Worm (Caenorhabditis elegans) whole organism, young adult: ENCODE measurements around the gene ZK105.11.

Experiments used
- B0019.2 ChIP-seq: fragments of 200-800 bp; sonication (Bioruptor generic); conservative IDR thresholded peaks from 2 replicates; pipeline ENCODE4 v1.3.6; 2022; ENCODE audit warnings: missing genetic modification reagents, missing genetic modification characterization, missing compliant biosample characterization
- C06A6.2 ChIP-seq: fragments of 200-800 bp; sonication (Bioruptor generic); conservative IDR thresholded peaks from 2 replicates; pipeline ENCODE4 v1.3.6; 2022; ENCODE audit warnings: missing genetic modification characterization, missing compliant biosample characterization
- F22D6.2 ChIP-seq: sonication (generic microtip); optimal IDR thresholded peaks from 2 replicates; lab custom pipeline; 2016; ENCODE audit warnings: mild to moderate bottlenecking, missing genetic modification characterization, missing compliant biosample characterization
- F37B4.10 ChIP-seq: fragments of 200-800 bp; sonication (Bioruptor generic); IDR thresholded peaks from 2 replicates; pipeline ENCODE4 v1.3.6; 2022; ENCODE audit warnings: missing genetic modification characterization, missing compliant biosample characterization
- K11D2.4 ChIP-seq: fragments of 200-800 bp; sonication (Bioruptor generic); IDR thresholded peaks from 2 replicates; pipeline ENCODE4 v1.3.6; 2022; ENCODE audit warnings: missing genetic modification reagents, missing genetic modification characterization, missing compliant biosample characterization
- Y95B8A.8 ChIP-seq: fragments of 200-800 bp; sonication (Bioruptor generic); IDR thresholded peaks from 2 replicates; pipeline ENCODE4 v1.3.6; 2022; ENCODE audit warnings: missing genetic modification reagents, missing genetic modification characterization, missing compliant biosample characterization
- ZK185.1 ChIP-seq: sonication (generic microtip); optimal IDR thresholded peaks from 2 replicates; lab custom pipeline; 2016; ENCODE audit warnings: mild to moderate bottlenecking, missing genetic modification characterization, missing compliant biosample characterization; ENCODE audit not compliant: poor library complexity, severe bottlenecking
- akir-1 ChIP-seq: fragments of 200-800 bp; sonication (Bioruptor generic); optimal IDR thresholded peaks from 2 replicates; lab custom pipeline; 2018; ENCODE audit warnings: mild to moderate bottlenecking, missing genetic modification characterization, moderate library complexity, missing compliant biosample characterization
- ama-1 ChIP-seq, 3 experiments: fragments of 150-350 bp in 1 of 3; sonication (generic microtip) in 2 of 3; optimal IDR thresholded peaks; 2 replicates each; lab custom pipeline; 2014 to 2018; ENCODE audit warnings: missing biosample characterization in 2 of 3, missing genetic modification characterization in 2 of 3, missing genetic modification reagents in 2 of 3
- aptf-2 ChIP-seq: fragments of 200-800 bp; sonication (Bioruptor generic); conservative IDR thresholded peaks from 2 replicates; pipeline ENCODE4 v1.3.6; 2022; ENCODE audit warnings: missing genetic modification reagents, missing genetic modification characterization, missing compliant biosample characterization
- attf-3 ChIP-seq: fragments of 200-800 bp; sonication (Bioruptor generic); conservative IDR thresholded peaks from 2 replicates; pipeline ENCODE4 v1.3.6; 2022; ENCODE audit warnings: missing genetic modification reagents, missing genetic modification characterization, missing compliant biosample characterization
- cebp-1 ChIP-seq, 2 experiments: fragments of 200-800 bp in 1 of 2; sonication (Bioruptor generic) in 1 of 2; sonication (generic microtip) in 1 of 2; IDR thresholded peaks in 1 of 2; optimal IDR thresholded peaks in 1 of 2; 2 replicates each; pipeline versions ENCODE4 v1.3.6 to Lab custom; 2017 to 2022; ENCODE audit warnings: missing compliant biosample characterization in 2 of 2, missing genetic modification characterization in 2 of 2, mild to moderate bottlenecking in 1 of 2, missing genetic modification reagents in 1 of 2, moderate library complexity in 1 of 2
- cebp-2 ChIP-seq: fragments of 200-800 bp; sonication (Bioruptor generic); IDR thresholded peaks from 2 replicates; pipeline ENCODE4 v1.3.6; 2022; ENCODE audit warnings: missing genetic modification characterization, missing compliant biosample characterization
- ceh-100 ChIP-seq: fragments of 200-800 bp; sonication (Bioruptor generic); IDR thresholded peaks from 2 replicates; pipeline ENCODE4 v1.3.6; 2022; ENCODE audit warnings: missing genetic modification reagents, missing genetic modification characterization, missing compliant biosample characterization
- ceh-40 ChIP-seq: fragments of 200-800 bp; sonication (Bioruptor generic); IDR thresholded peaks from 2 replicates; pipeline ENCODE4 v1.3.6; 2022; ENCODE audit warnings: missing genetic modification characterization, missing compliant biosample characterization
- die-1 ChIP-seq: sonication (generic microtip); optimal IDR thresholded peaks from 2 replicates; lab custom pipeline; 2016; ENCODE audit warnings: missing genotype, mild to moderate bottlenecking, missing genetic modification characterization, missing compliant biosample characterization
- dpff-1 ChIP-seq: sonication (generic microtip); optimal IDR thresholded peaks from 2 replicates; lab custom pipeline; 2017; ENCODE audit warnings: mild to moderate bottlenecking, missing genetic modification characterization, missing compliant biosample characterization
- dpl-1 ChIP-seq: fragments of 150-350 bp; optimal IDR thresholded peaks from 2 replicates; lab custom pipeline; 2014; ENCODE audit warnings: missing biosample characterization, missing genetic modification reagents, missing genetic modification characterization
- efl-1 ChIP-seq: fragments of 150-350 bp; optimal IDR thresholded peaks from 2 replicates; lab custom pipeline; 2014; ENCODE audit warnings: missing biosample characterization, missing genetic modification reagents, missing genetic modification characterization
- egl-44 ChIP-seq: fragments of 200-800 bp; sonication (Bioruptor generic); IDR thresholded peaks from 2 replicates; pipeline ENCODE4 v1.3.6; 2022; ENCODE audit warnings: missing genetic modification reagents, missing genetic modification characterization, missing compliant biosample characterization
- egrh-3 ChIP-seq: fragments of 200-800 bp; sonication (Bioruptor generic); IDR thresholded peaks from 2 replicates; pipeline ENCODE4 v1.3.6; 2022; ENCODE audit warnings: missing genetic modification reagents, missing genetic modification characterization, missing compliant biosample characterization
- fkh-3 ChIP-seq: sonication (generic microtip); optimal IDR thresholded peaks from 2 replicates; lab custom pipeline; 2016; ENCODE audit warnings: mild to moderate bottlenecking, missing genetic modification characterization, missing compliant biosample characterization
- gei-17 ChIP-seq: fragments of 200-800 bp; sonication (Bioruptor generic); optimal IDR thresholded peaks from 2 replicates; lab custom pipeline; 2018; ENCODE audit warnings: mild to moderate bottlenecking, missing genetic modification characterization, missing compliant biosample characterization
- hlh-12 ChIP-seq: sonication (generic microtip); optimal IDR thresholded peaks from 2 replicates; lab custom pipeline; 2016; ENCODE audit warnings: missing genetic modification characterization, missing compliant biosample characterization
- hrde-1 ChIP-seq: sonication (generic microtip); optimal IDR thresholded peaks from 2 replicates; lab custom pipeline; 2016; ENCODE audit warnings: missing genetic modification characterization, mild to moderate bottlenecking, missing compliant biosample characterization, moderate library complexity, missing genotype, missing genetic modification reagents, borderline replicate concordance
- hsf-1 ChIP-seq: fragments of 200-800 bp; sonication (Bioruptor generic); IDR thresholded peaks from 2 replicates; pipeline ENCODE4 v1.3.6; 2022; ENCODE audit warnings: missing genetic modification reagents, missing genetic modification characterization, missing compliant biosample characterization
- lag-1 ChIP-seq: fragments of 200-800 bp; sonication (Bioruptor generic); IDR thresholded peaks from 2 replicates; pipeline ENCODE4 v1.3.6; 2022; ENCODE audit warnings: missing genetic modification reagents, missing genetic modification characterization, missing compliant biosample characterization
- lin-26 ChIP-seq: fragments of 200-800 bp; sonication (Bioruptor generic); IDR thresholded peaks from 2 replicates; pipeline ENCODE4 v1.3.6; 2022; ENCODE audit warnings: missing genetic modification reagents, missing genetic modification characterization, missing compliant biosample characterization
- lir-1 ChIP-seq: fragments of 200-800 bp; sonication (Bioruptor generic); conservative IDR thresholded peaks from 2 replicates; pipeline ENCODE4 v1.3.6; 2022; ENCODE audit warnings: missing genetic modification reagents, missing genetic modification characterization, missing compliant biosample characterization
- lsl-1 ChIP-seq: fragments of 200-800 bp; sonication (Bioruptor generic); optimal IDR thresholded peaks from 2 replicates; lab custom pipeline; 2018; ENCODE audit warnings: mild to moderate bottlenecking, missing genetic modification characterization, moderate library complexity, missing compliant biosample characterization
- lsy-27 ChIP-seq: sonication (generic microtip); optimal IDR thresholded peaks from 2 replicates; lab custom pipeline; 2017; ENCODE audit warnings: missing genetic modification characterization, mild to moderate bottlenecking, missing compliant biosample characterization, antibody characterized with exemption, missing genotype, borderline replicate concordance; ENCODE audit not compliant: insufficient read depth
- madf-10 ChIP-seq: sonication (generic microtip); optimal IDR thresholded peaks from 2 replicates; lab custom pipeline; 2016; ENCODE audit warnings: mild to moderate bottlenecking, missing genetic modification characterization, missing compliant biosample characterization
- mxl-1 ChIP-seq: sonication (generic microtip); optimal IDR thresholded peaks from 2 replicates; lab custom pipeline; 2016; ENCODE audit warnings: missing genetic modification characterization, missing compliant biosample characterization
- nfya-2 ChIP-seq: fragments of 200-800 bp; sonication (Bioruptor generic); IDR thresholded peaks from 2 replicates; pipeline ENCODE4 v1.3.6; 2022; ENCODE audit warnings: missing genetic modification reagents, missing genetic modification characterization, missing compliant biosample characterization
- nfyb-1 ChIP-seq: fragments of 200-800 bp; sonication (Bioruptor generic); IDR thresholded peaks from 2 replicates; pipeline ENCODE4 v1.3.6; 2022; ENCODE audit warnings: missing genetic modification reagents, missing genetic modification characterization, missing compliant biosample characterization
- nhr-90 ChIP-seq: sonication (generic microtip); optimal IDR thresholded peaks from 2 replicates; lab custom pipeline; 2016; ENCODE audit warnings: missing genotype, mild to moderate bottlenecking, missing genetic modification characterization, missing compliant biosample characterization
- repo-1 ChIP-seq: sonication (generic microtip); optimal IDR thresholded peaks from 2 replicates; lab custom pipeline; 2017; ENCODE audit warnings: mild to moderate bottlenecking, missing genetic modification characterization, missing compliant biosample characterization
- snpc-1.1 ChIP-seq: sonication (generic microtip); optimal IDR thresholded peaks from 2 replicates; lab custom pipeline; 2017; ENCODE audit warnings: missing genetic modification characterization, mild to moderate bottlenecking, missing compliant biosample characterization, antibody characterized with exemption, moderate library complexity, missing genotype, missing genetic modification reagents; ENCODE audit not compliant: insufficient read depth
- snpc-1.3 ChIP-seq: sonication (generic microtip); optimal IDR thresholded peaks from 2 replicates; lab custom pipeline; 2017; ENCODE audit warnings: missing genetic modification characterization, mild to moderate bottlenecking, missing compliant biosample characterization, antibody characterized with exemption, moderate library complexity, missing genotype, missing genetic modification reagents; ENCODE audit not compliant: insufficient read depth
- snpc-4 ChIP-seq, 5 experiments: fragments of 150-350 bp in 1 of 5; sonication (generic microtip) in 4 of 5; optimal IDR thresholded peaks; 2 replicates each; lab custom pipeline; 2014 to 2018; ENCODE audit warnings: missing genetic modification characterization in 5 of 5, missing biosample characterization in 3 of 5, antibody characterized with exemption in 2 of 5, mild to moderate bottlenecking in 2 of 5, missing compliant biosample characterization in 2 of 5, missing genotype in 2 of 5, moderate library complexity in 2 of 5, missing genetic modification reagents in 1 of 5
- sptf-2 ChIP-seq: fragments of 200-800 bp; sonication (Bioruptor generic); optimal IDR thresholded peaks from 2 replicates; lab custom pipeline; 2018; ENCODE audit warnings: mild to moderate bottlenecking, missing genetic modification characterization, missing compliant biosample characterization
- tbp1 ChIP-seq: fragments of 200-800 bp; sonication (Bioruptor generic); optimal IDR thresholded peaks from 2 replicates; lab custom pipeline; 2018; ENCODE audit warnings: mild to moderate bottlenecking, missing genetic modification characterization, missing compliant biosample characterization
- tbx-9 ChIP-seq: sonication (generic microtip); optimal IDR thresholded peaks from 2 replicates; lab custom pipeline; 2016; ENCODE audit warnings: borderline replicate concordance, missing genetic modification characterization, inconsistent platforms, missing compliant biosample characterization
- xnd-1 ChIP-seq: sonication (generic microtip); optimal IDR thresholded peaks from 2 replicates; lab custom pipeline; 2016; ENCODE audit warnings: missing genotype, missing genetic modification reagents, missing genetic modification characterization, missing compliant biosample characterization
- zim-3 ChIP-seq: sonication (generic microtip); optimal IDR thresholded peaks from 2 replicates; lab custom pipeline; 2017; ENCODE audit warnings: mild to moderate bottlenecking, missing genetic modification characterization, moderate library complexity, missing compliant biosample characterization
- ztf-18 ChIP-seq: sonication (generic microtip); optimal IDR thresholded peaks from 2 replicates; lab custom pipeline; 2016; ENCODE audit warnings: missing genotype, mild to moderate bottlenecking, missing genetic modification characterization, missing compliant biosample characterization
- ztf-28 ChIP-seq: fragments of 200-800 bp; sonication (Bioruptor generic); IDR thresholded peaks from 2 replicates; pipeline ENCODE4 v1.3.6; 2022; ENCODE audit warnings: missing genetic modification reagents, missing genetic modification characterization, missing compliant biosample characterization

ZK105.11 gene

ce11 chrV:7744068-7744467 lies 35.6 kb upstream of the ZK105.11 start (continued):
- no peak for TF ChIP-seq akir-1 (GFP tag; lab: Kevin White, UChicago)
- no peak for TF ChIP-seq sptf-2 (GFP tag; lab: Kevin White, UChicago)
- TF ChIP-seq egl-44 (GFP tag; lab: Robert Waterston, UW) = peak; percentile 70; the same call in 1 of the 2 replicates
- no peak for TF ChIP-seq attf-3 (GFP tag; lab: Robert Waterston, UW)
- no peak for TF ChIP-seq hlh-12 (tag; lab: Kevin White, UChicago)
- no peak for TF ChIP-seq gei-17 (GFP tag; lab: Kevin White, UChicago)
- TF ChIP-seq Y95B8A.8 (GFP tag; lab: Robert Waterston, UW) = no peak
- TF ChIP-seq cebp-1 (GFP tag; IDR thresholded peaks at IDR 0.05; lab: Robert Waterston, UW) = no peak; the same call in 1 of the 2 replicates
- peak; percentile 68 for TF ChIP-seq cebp-1 (tag; optimal IDR thresholded peaks at IDR 0.05; lab: Kevin White, UChicago)
- TF ChIP-seq hsf-1 = no peak
- TF ChIP-seq ama-1 (optimal IDR thresholded peaks at IDR 0.05; lab: Kevin White, UChicago) = no peak
- TF ChIP-seq ama-1 (GFP tag; optimal IDR thresholded peaks at IDR 0.05; lab: Kevin White, UChicago) = no peak
- no peak for TF ChIP-seq K11D2.4 (GFP tag; lab: Robert Waterston, UW)
- TF ChIP-seq zim-3 (tag; lab: Kevin White, UChicago) = no peak
- TF ChIP-seq lir-1 (GFP tag; lab: Robert Waterston, UW) = 0 out of 2 replicates have a peak, but pooled peaks have one; percentile 11
- no peak for TF ChIP-seq snpc-1.3
- TF ChIP-seq dpff-1 (tag; lab: Kevin White, UChicago) = no peak
- TF ChIP-seq dpl-1 (GFP tag; lab: Kevin White, UChicago) = no peak
- TF ChIP-seq efl-1 (GFP tag; lab: Kevin White, UChicago) = no peak
- no peak; the same call in 1 of the 2 replicates for TF ChIP-seq C06A6.2 (GFP tag; lab: Robert Waterston, UW)
- no peak for TF ChIP-seq snpc-4 (GFP tag; optimal IDR thresholded peaks at IDR 0.05; lab: Kevin White, UChicago)
- peak in 2 of 4 experiments; percentile 9 to 45 for TF ChIP-seq snpc-4 (tag; optimal IDR thresholded peaks at IDR 0.05; lab: Kevin White, UChicago)
- TF ChIP-seq nfyb-1 (GFP tag; lab: Robert Waterston, UW) = peak; percentile 20; the same call in 1 of the 2 replicates
- TF ChIP-seq aptf-2 (GFP tag; lab: Robert Waterston, UW) = no peak
- no peak for TF ChIP-seq egrh-3 (GFP tag; lab: Robert Waterston, UW)
- no peak for TF ChIP-seq ceh-100 (GFP tag; lab: Robert Waterston, UW)
- TF ChIP-seq madf-10 (tag; lab: Kevin White, UChicago) = peak; percentile 11
- no peak for TF ChIP-seq tbx-9
- no peak for TF ChIP-seq lag-1
- TF ChIP-seq cebp-2 (GFP tag; lab: Robert Waterston, UW) = no peak
- TF ChIP-seq ztf-28 = no peak
- TF ChIP-seq F37B4.10 = no peak
- no peak for TF ChIP-seq lin-26
- TF ChIP-seq ceh-40 (GFP tag; lab: Robert Waterston, UW) = no peak
- no peak for TF ChIP-seq xnd-1 (tag; lab: Kevin White, UChicago)
- peak; percentile 59 for TF ChIP-seq tbp1 (GFP tag; lab: Kevin White, UChicago)
- peak; percentile 21 for TF ChIP-seq ZK185.1 (tag; lab: Kevin White, UChicago)
- TF ChIP-seq repo-1 = peak; percentile 54
- TF ChIP-seq lsy-27 (tag; lab: Kevin White, UChicago) = no peak
- no peak for TF ChIP-seq lsl-1
- no peak for TF ChIP-seq fkh-3 (tag; lab: Kevin White, UChicago)
- no peak for TF ChIP-seq B0019.2 (GFP tag; lab: Robert Waterston, UW)
- no peak for TF ChIP-seq ztf-18
- TF ChIP-seq mxl-1 (tag; lab: Kevin White, UChicago) = no peak
- TF ChIP-seq die-1 (tag; lab: Kevin White, UChicago) = no peak
- TF ChIP-seq nfya-2 = no peak
- no peak for TF ChIP-seq snpc-1.1 (tag; lab: Kevin White, UChicago)
- peak; percentile 3 for TF ChIP-seq nhr-90 (tag; lab: Kevin White, UChicago)
- no peak for TF ChIP-seq F22D6.2 (tag; lab: Kevin White, UChicago)
- no peak for TF ChIP-seq hrde-1
